Worm (Caenorhabditis elegans) whole organism, mixed stage, embryonic: Measurements from ENCODE around the gene spin-3.

Experiments used
- blmp-1 ChIP-seq: fragments of 150-350 bp; optimal IDR thresholded peaks from 2 replicates; lab custom pipeline; 2014; ENCODE audit warnings: missing biosample characterization, missing genetic modification characterization
- lin-13 ChIP-seq: fragments of 150-350 bp; optimal IDR thresholded peaks from 2 replicates; lab custom pipeline; 2014; ENCODE audit warnings: missing biosample characterization, missing genetic modification characterization
- lsy-2 ChIP-seq: fragments of 150-350 bp; optimal IDR thresholded peaks from 2 replicates; lab custom pipeline; 2014; ENCODE audit warnings: missing biosample characterization, missing genetic modification characterization
- nhr-28 ChIP-seq: fragments of 150-350 bp; optimal IDR thresholded peaks from 2 replicates; lab custom pipeline; 2014; ENCODE audit warnings: missing biosample characterization, missing genetic modification characterization
- pha-4 ChIP-seq: fragments of 150-350 bp; optimal IDR thresholded peaks from 2 replicates; lab custom pipeline; 2018; ENCODE audit warnings: missing biosample characterization, missing genetic modification reagents, missing genetic modification characterization
- unc-39 ChIP-seq: fragments of 150-350 bp; optimal IDR thresholded peaks from 2 replicates; lab custom pipeline; 2014; ENCODE audit warnings: missing biosample characterization, missing genetic modification characterization
- unc-62 ChIP-seq: fragments of 150-350 bp; optimal IDR thresholded peaks from 2 replicates; lab custom pipeline; 2014; ENCODE audit warnings: missing biosample characterization, missing genetic modification reagents, missing genetic modification characterization

DNA sequence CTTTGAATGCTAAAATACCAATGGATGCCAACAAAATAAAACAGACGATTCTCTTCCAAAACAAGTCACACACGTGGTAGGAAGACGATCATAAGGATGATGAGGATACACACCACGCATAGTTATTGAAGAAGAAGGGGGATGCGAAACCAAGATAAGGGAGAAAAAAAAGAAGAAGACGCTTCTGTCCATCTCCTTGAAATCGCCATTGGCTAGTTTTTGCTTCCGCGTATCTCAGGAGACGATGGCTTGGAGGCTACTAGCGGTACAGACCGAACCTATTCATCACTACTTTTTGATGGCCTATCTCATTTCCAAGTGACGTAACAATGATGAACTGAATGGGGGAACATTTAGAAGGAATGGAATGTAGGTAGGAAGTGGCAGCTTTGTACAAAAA lies 34.3 kb downstream of the spin-3 start:
- TF ChIP-seq unc-62 (GFP tag; lab: Kevin White, UChicago) (no peak), pha-4 (no peak), lsy-2 (no peak), lin-13 (tag; lab: Kevin White, UChicago) (no peak), nhr-28 (tag; lab: Kevin White, UChicago) (no peak), blmp-1 (tag; lab: Kevin White, UChicago) (no peak), unc-39 (tag; lab: Kevin White, UChicago) (no peak)
